Worm (Caenorhabditis elegans) whole organism, L3 larva: ENCODE measurements around the gene F44G3.7.

Source experiments
- fos-1 ChIP-seq: fragments of 150-350 bp; optimal IDR thresholded peaks from 2 replicates; lab custom pipeline; 2014; ENCODE audit warnings: missing biosample characterization, missing genetic modification characterization
- pha-4 ChIP-seq: fragments of 150-350 bp; optimal IDR thresholded peaks from 2 replicates; lab custom pipeline; 2014; ENCODE audit warnings: missing biosample characterization, missing genetic modification reagents, missing genetic modification characterization
- pqm-1 ChIP-seq: fragments of 150-350 bp; optimal IDR thresholded peaks from 2 replicates; lab custom pipeline; 2017; ENCODE audit warnings: missing biosample characterization, missing genetic modification characterization, inconsistent platforms
- ztf-11 ChIP-seq: fragments of 150-350 bp; optimal IDR thresholded peaks from 2 replicates; lab custom pipeline; 2014; ENCODE audit warnings: missing biosample characterization, missing genetic modification characterization

ce11 chrV:16137043-16137442, at the start of gene F44G3.7:
- TF ChIP-seq fos-1 (tag; lab: Kevin White, UChicago): no peak
- TF ChIP-seq pha-4 (tag; lab: Kevin White, UChicago): no peak
- TF ChIP-seq pqm-1 (tag; lab: Kevin White, UChicago): no peak
- no peak for TF ChIP-seq ztf-11 (tag; lab: Kevin White, UChicago)
